Fruit fly (Drosophila melanogaster): ENCODE results near the gene CG13998.

CG13998 gene

dm6 chr2L:5943229-5944078, 13.2 kb downstream of the CG13998 start, which contains the start of the genes Sfp26Ad and Gpdh1 (continued):
- TF ChIP-seq jing (GFP tag; optimal IDR thresholded peaks at IDR 0.05) (peak; percentile 21), mam (GFP tag; optimal IDR thresholded peaks at IDR 0.05) (peak; percentile 93), HLH54F (GFP tag; optimal IDR thresholded peaks at IDR 0.05) (peak; percentile 84), CG4707 (GFP tag; optimal IDR thresholded peaks at IDR 0.05) (peak; percentile 13), D19A (tag; optimal IDR thresholded peaks at IDR 0.05) (peak; percentile 25), MESR4 (GFP tag; optimal IDR thresholded peaks at IDR 0.05) (peak; percentile 65), CG4360 (GFP tag; IDR thresholded peaks at IDR 0.05) (peak; percentile 73), CG4730 (GFP tag; IDR thresholded peaks at IDR 0.05) (peak; percentile 47; the same call in 1 of the 2 replicates), CG14014 (GFP tag; IDR thresholded peaks at IDR 0.05) (peak; percentile 56; the same call in 1 of the 2 replicates), eyg (GFP tag; optimal IDR thresholded peaks at IDR 0.05) (peak; percentile 71), GATAe (GFP tag; conservative IDR thresholded peaks at IDR 0.05) (no peak), hb (GFP tag; IDR thresholded peaks at IDR 0.05; ENCODE audit: partially characterized antibody) (no peak), sisA (GFP tag; IDR thresholded peaks at IDR 0.05) (peak; percentile 65), emc (GFP tag; optimal IDR thresholded peaks at IDR 0.05) (peak; percentile 58), zen2 (GFP tag; IDR thresholded peaks at IDR 0.05; ENCODE audit: partially characterized antibody) (no peak), CG11723 (GFP tag; optimal IDR thresholded peaks at IDR 0.05) (peak; percentile 57), CG7987 (GFP tag; optimal IDR thresholded peaks at IDR 0.05) (peak; percentile 69), CTCF (GFP tag; optimal IDR thresholded peaks at IDR 0.05) (no peak), Gug (GFP tag; IDR thresholded peaks at IDR 0.05) (peak; percentile 50; the same call in 3 of the 4 replicates), CG1233 (GFP tag; optimal IDR thresholded peaks at IDR 0.05) (peak; percentile 9), Dfd (GFP tag; optimal IDR thresholded peaks at IDR 0.05) (no peak), dpn (GFP tag; optimal IDR thresholded peaks at IDR 0.05) (peak; percentile 87 to 90), unpg (GFP tag; optimal IDR thresholded peaks at IDR 0.05) (peak; percentile 68), unc-4 (GFP tag; IDR thresholded peaks at IDR 0.05; ENCODE audit: partially characterized antibody) (peak; percentile 55), CG12942 (GFP tag; optimal IDR thresholded peaks at IDR 0.05) (peak; percentile 71), nerfin-1 (tag; optimal IDR thresholded peaks at IDR 0.05) (peak; percentile 35), NfI (GFP tag; optimal IDR thresholded peaks at IDR 0.05) (peak; percentile 82), CG32767 (GFP tag; IDR thresholded peaks at IDR 0.05) (peak; percentile 61; the same call in 1 of the 2 replicates), Vsx1 (GFP tag; optimal IDR thresholded peaks at IDR 0.05) (peak; percentile 23), cato (GFP tag; optimal IDR thresholded peaks at IDR 0.05; ENCODE audit: borderline replicate concordance) (peak; percentile 10), CG17328 (GFP tag; IDR thresholded peaks at IDR 0.05) (peak; percentile 66; the same call in 1 of the 2 replicates), Ets97D (GFP tag; optimal IDR thresholded peaks at IDR 0.05) (peak; percentile 85), Hand (GFP tag; optimal IDR thresholded peaks at IDR 0.05) (peak; percentile 62), wdn (GFP tag; IDR thresholded peaks at IDR 0.05) (no peak), CG15696 (tag; optimal IDR thresholded peaks at IDR 0.05) (peak; percentile 46), sna (GFP tag; IDR thresholded peaks at IDR 0.05; ENCODE audit: partially characterized antibody) (peak; percentile 47), CG8359 (GFP tag; optimal IDR thresholded peaks at IDR 0.05; ENCODE audit: borderline replicate concordance) (no peak), Dp (GFP tag; optimal IDR thresholded peaks at IDR 0.05) (peak; percentile 99), CG3281 (GFP tag; optimal IDR thresholded peaks at IDR 0.05) (peak; percentile 60), pho (GFP tag; optimal IDR thresholded peaks at IDR 0.05) (peak; percentile 82), Poxn (GFP tag; IDR thresholded peaks at IDR 0.05) (no peak), CG1024 (GFP tag; IDR thresholded peaks at IDR 0.05) (peak; percentile 53; the same call in 1 of the 2 replicates), CG10209 (GFP tag; optimal IDR thresholded peaks at IDR 0.05) (peak; percentile 74), CG14441 (GFP tag; IDR thresholded peaks at IDR 0.05) (peak; percentile 60), CG3995 (GFP tag; optimal IDR thresholded peaks at IDR 0.05) (peak; percentile 50), schlank (tag; optimal IDR thresholded peaks at IDR 0.05) (no peak), zfh2 (GFP tag; optimal IDR thresholded peaks at IDR 0.05) (peak; percentile 76), her (GFP tag; optimal IDR thresholded peaks at IDR 0.05) (peak; percentile 77)

Data from whole organism, embryonic.